Worm (Caenorhabditis elegans): ENCODE measurements around the gene clec-71.

DNA sequence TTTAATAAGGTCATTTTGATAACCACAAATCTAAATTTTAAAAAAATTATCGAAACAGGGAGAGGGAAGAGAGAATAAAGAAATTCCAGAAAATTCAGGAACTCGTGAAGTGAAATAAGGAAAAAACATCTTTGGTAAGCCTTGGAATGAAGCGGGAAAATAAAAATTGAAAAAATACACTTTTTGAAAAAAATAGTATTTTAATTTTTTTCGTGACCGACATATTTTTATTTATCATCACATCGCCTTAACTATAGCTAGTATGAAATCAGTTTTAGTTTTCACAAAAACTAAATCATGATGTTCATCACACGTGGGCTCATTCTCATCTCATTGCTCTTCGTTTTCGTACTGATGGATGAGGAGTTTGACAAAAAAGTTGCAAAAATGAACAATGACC, 28.1 kb upstream of the clec-71 start, which contains the start of gene F56D6.13:
- TF ChIP-seq let-607 (tag; optimal IDR thresholded peaks at IDR 0.05) (no peak), D2030.7 (GFP tag; IDR thresholded peaks at IDR 0.05) (no peak)

Measured in whole organism, young adult.